Fruit fly (Drosophila melanogaster): ENCODE results near the gene CtIP.
A peak's percentile ranks its signal among the peaks of the same experiment; 100 is the strongest.

- TF ChIP-seq CG12155 (GFP tag; optimal IDR thresholded peaks at IDR 0.05) (no peak), p53 (GFP tag; optimal IDR thresholded peaks at IDR 0.05) (no peak), Dll (GFP tag; IDR thresholded peaks at IDR 0.05; ENCODE audit: partially characterized antibody) (no peak), Hr3 (GFP tag; optimal IDR thresholded peaks at IDR 0.05) (peak; percentile 13), btn (GFP tag; optimal IDR thresholded peaks at IDR 0.05) (no peak), CG16813 (GFP tag; IDR thresholded peaks at IDR 0.05; ENCODE audit: partially characterized antibody) (no peak), fd102C (GFP tag; optimal IDR thresholded peaks at IDR 0.05) (no peak), run (tag; optimal IDR thresholded peaks at IDR 0.05) (peak; percentile 45), CG3995 (GFP tag; optimal IDR thresholded peaks at IDR 0.05) (no peak), CG1529 (GFP tag; optimal IDR thresholded peaks at IDR 0.05) (peak; percentile 37), Mrtf (GFP tag; IDR thresholded peaks at IDR 0.05) (peak; percentile 60; the same call in 1 of the 3 replicates), tx (GFP tag; optimal IDR thresholded peaks at IDR 0.05) (no peak), CG17359 (tag; optimal IDR thresholded peaks at IDR 0.05) (peak; percentile 59), Awh (GFP tag; IDR thresholded peaks at IDR 0.05) (0 out of 2 replicates have a peak, but pooled peaks have one; percentile 55)
Measured at dm6 chr3L:20470991-20471498, 35.0 kb downstream of the CtIP start.
